4 fruit fly cellular contexts compared by ENCODE assay signal in genomic region chr3L:9033537-9033936, dm6.
TF ChIP-seq lines count a peak whose summit lies in the region.

No protein-coding gene starts in this region.

- no peak for TF ChIP-seq CTCF in whole organism, embryonic (GFP tag; optimal IDR thresholded peaks at IDR 0.05; lab: Kevin White, UChicago)

TF ChIP-seq in whole organism, embryonic, 481 proteins besides CTCF, POLR2A, EP300 and RAD21 (continues in another document):
- TF ChIP-seq ssp (GFP tag; IDR thresholded peaks at IDR 0.05; lab: Robert Waterston, UW) = no peak; the same call in 1 of the 2 replicates
- TF ChIP-seq CG2678 (tag; optimal IDR thresholded peaks at IDR 0.05; lab: Kevin White, UChicago) = peak; percentile 42
- peak; percentile 10 for TF ChIP-seq CG8388 (GFP tag; optimal IDR thresholded peaks at IDR 0.05; lab: Kevin White, UChicago)
- no peak for TF ChIP-seq psq (GFP tag; optimal IDR thresholded peaks at IDR 0.05; lab: Kevin White, UChicago)
- no peak for TF ChIP-seq CG7357 (GFP tag; IDR thresholded peaks at IDR 0.05; lab: Robert Waterston, UW)
- no peak for TF ChIP-seq ase (GFP tag; IDR thresholded peaks at IDR 0.05; lab: Robert Waterston, UW)
- TF ChIP-seq CG12391 (tag; optimal IDR thresholded peaks at IDR 0.05; lab: Kevin White, UChicago) = no peak
- TF ChIP-seq lilli (GFP tag; optimal IDR thresholded peaks at IDR 0.05; lab: Kevin White, UChicago) = no peak
- peak; percentile 28 for TF ChIP-seq dmrt11E (tag; optimal IDR thresholded peaks at IDR 0.05; lab: Kevin White, UChicago)
- TF ChIP-seq CG4424 (GFP tag; optimal IDR thresholded peaks at IDR 0.05; lab: Kevin White, UChicago) = peak; percentile 6
- peak; percentile 42 for TF ChIP-seq CoRest (tag; optimal IDR thresholded peaks at IDR 0.05; lab: Kevin White, UChicago)
- TF ChIP-seq YL-1 (GFP tag; optimal IDR thresholded peaks at IDR 0.05; lab: Kevin White, UChicago) = no peak
- peak; percentile 48 for TF ChIP-seq phol (tag; optimal IDR thresholded peaks at IDR 0.05; lab: Kevin White, UChicago)
- TF ChIP-seq H2.0 (GFP tag; IDR thresholded peaks at IDR 0.05; lab: Robert Waterston, UW) = no peak
- no peak for TF ChIP-seq Dad (GFP tag; optimal IDR thresholded peaks at IDR 0.05; lab: Kevin White, UChicago)
- TF ChIP-seq Ada2b (GFP tag; IDR thresholded peaks at IDR 0.05; lab: Robert Waterston, UW) = no peak
- no peak for TF ChIP-seq CG14965 (GFP tag; optimal IDR thresholded peaks at IDR 0.05; lab: Kevin White, UChicago; ENCODE audit: borderline replicate concordance)
- TF ChIP-seq salm (tag; optimal IDR thresholded peaks at IDR 0.05; lab: Kevin White, UChicago) = no peak
- no peak for TF ChIP-seq CG2129 (GFP tag; IDR thresholded peaks at IDR 0.05; lab: Robert Waterston, UW; ENCODE audit: partially characterized antibody)
- TF ChIP-seq CG8924 (tag; optimal IDR thresholded peaks at IDR 0.05; lab: Kevin White, UChicago) = peak; percentile 33
- TF ChIP-seq CG2712 (tag; optimal IDR thresholded peaks at IDR 0.05; lab: Kevin White, UChicago) = peak; percentile 50
- TF ChIP-seq eve (GFP tag; optimal IDR thresholded peaks at IDR 0.05; lab: Kevin White, UChicago) = no peak
- TF ChIP-seq Ravus (GFP tag; IDR thresholded peaks at IDR 0.05; lab: Robert Waterston, UW) = no peak

TF ChIP-seq in whole organism, prepupa, 60 proteins besides CTCF, POLR2A, EP300 and RAD21 (continues in another document):
- TF ChIP-seq CG6792 (GFP tag; optimal IDR thresholded peaks at IDR 0.05; lab: Kevin White, UChicago) = peak; percentile 36
- peak; percentile 24 for TF ChIP-seq Ets21C (GFP tag; optimal IDR thresholded peaks at IDR 0.05; lab: Kevin White, UChicago)
- peak; percentile 58 for TF ChIP-seq lz (GFP tag; optimal IDR thresholded peaks at IDR 0.05; lab: Kevin White, UChicago)
- no peak for TF ChIP-seq fd85E (GFP tag; optimal IDR thresholded peaks at IDR 0.05; lab: Kevin White, UChicago)
- peak; percentile 15 for TF ChIP-seq Sox102F (GFP tag; optimal IDR thresholded peaks at IDR 0.05; lab: Kevin White, UChicago)
- TF ChIP-seq CG31627 (GFP tag; optimal IDR thresholded peaks at IDR 0.05; lab: Kevin White, UChicago) = peak; percentile 38
- TF ChIP-seq acj6 (GFP tag; optimal IDR thresholded peaks at IDR 0.05; lab: Kevin White, UChicago) = peak; percentile 51
- TF ChIP-seq CG32006 (GFP tag; optimal IDR thresholded peaks at IDR 0.05; lab: Kevin White, UChicago) = peak; percentile 26
- peak; percentile 45 for TF ChIP-seq achi (GFP tag; optimal IDR thresholded peaks at IDR 0.05; lab: Kevin White, UChicago)
- peak; percentile 59 for TF ChIP-seq CG3919 (GFP tag; optimal IDR thresholded peaks at IDR 0.05; lab: Kevin White, UChicago)
- peak; percentile 20 for TF ChIP-seq Blimp-1 (GFP tag; optimal IDR thresholded peaks at IDR 0.05; lab: Kevin White, UChicago)
- peak; percentile 31 for TF ChIP-seq CG8632 (GFP tag; optimal IDR thresholded peaks at IDR 0.05; lab: Kevin White, UChicago)
- peak; percentile 2 for TF ChIP-seq fd59A (GFP tag; optimal IDR thresholded peaks at IDR 0.05; lab: Kevin White, UChicago)
- peak; percentile 26 for TF ChIP-seq Sox14 (GFP tag; optimal IDR thresholded peaks at IDR 0.05; lab: Kevin White, UChicago)
- peak; percentile 10 for TF ChIP-seq pdm3 (GFP tag; optimal IDR thresholded peaks at IDR 0.05; lab: Kevin White, UChicago)
- no peak for TF ChIP-seq CG8319 (GFP tag; optimal IDR thresholded peaks at IDR 0.05; lab: Kevin White, UChicago)
- TF ChIP-seq topi (GFP tag; optimal IDR thresholded peaks at IDR 0.05; lab: Kevin White, UChicago) = peak; percentile 39
- peak; percentile 57 for TF ChIP-seq OdsH (GFP tag; optimal IDR thresholded peaks at IDR 0.05; lab: Kevin White, UChicago)
- TF ChIP-seq vri (GFP tag; optimal IDR thresholded peaks at IDR 0.05; lab: Kevin White, UChicago) = peak; percentile 12
- TF ChIP-seq ss (GFP tag; optimal IDR thresholded peaks at IDR 0.05; lab: Kevin White, UChicago) = peak in 1 of 2 experiments; percentile 45
- TF ChIP-seq CG6808 (GFP tag; optimal IDR thresholded peaks at IDR 0.05; lab: Kevin White, UChicago) = peak; percentile 52
- TF ChIP-seq cyc (GFP tag; optimal IDR thresholded peaks at IDR 0.05; lab: Kevin White, UChicago) = peak; percentile 48
- peak in 1 of 2 experiments; percentile 7 for TF ChIP-seq salr (GFP tag; optimal IDR thresholded peaks at IDR 0.05; lab: Kevin White, UChicago)

TF ChIP-seq in whole organism, pupa, 21 proteins besides CTCF, POLR2A, EP300 and RAD21:
- peak; percentile 52 for TF ChIP-seq CG15710 (tag; optimal IDR thresholded peaks at IDR 0.05; lab: Kevin White, UChicago)
- TF ChIP-seq D1 (tag; optimal IDR thresholded peaks at IDR 0.05; lab: Kevin White, UChicago) = no peak
- TF ChIP-seq gl (tag; optimal IDR thresholded peaks at IDR 0.05; lab: Kevin White, UChicago) = no peak
- no peak for TF ChIP-seq EcR (GFP tag; optimal IDR thresholded peaks at IDR 0.05; lab: Kevin White, UChicago)
- TF ChIP-seq Snoo (tag; optimal IDR thresholded peaks at IDR 0.05; lab: Kevin White, UChicago) = peak; percentile 60
- TF ChIP-seq fd96Ca (GFP tag; IDR thresholded peaks at IDR 0.05; lab: Robert Waterston, UW) = no peak
- TF ChIP-seq Pif1B (GFP tag; optimal IDR thresholded peaks at IDR 0.05; lab: Kevin White, UChicago) = peak; percentile 28
- no peak for TF ChIP-seq CG12605 (GFP tag; IDR thresholded peaks at IDR 0.05; lab: Robert Waterston, UW)
- no peak for TF ChIP-seq CG4496 (GFP tag; IDR thresholded peaks at IDR 0.05; lab: Robert Waterston, UW)
- TF ChIP-seq CG14655 (GFP tag; optimal IDR thresholded peaks at IDR 0.05; lab: Kevin White, UChicago) = peak; percentile 39
- TF ChIP-seq CG17806 (tag; optimal IDR thresholded peaks at IDR 0.05; lab: Kevin White, UChicago) = peak; percentile 20
- TF ChIP-seq CG8301 (tag; optimal IDR thresholded peaks at IDR 0.05; lab: Kevin White, UChicago) = no peak
- no peak for TF ChIP-seq CG13204 (GFP tag; optimal IDR thresholded peaks at IDR 0.05; lab: Kevin White, UChicago)
- TF ChIP-seq Ets98B (GFP tag; IDR thresholded peaks at IDR 0.05; lab: Robert Waterston, UW) = no peak
- TF ChIP-seq CG34367 (tag; optimal IDR thresholded peaks at IDR 0.05; lab: Kevin White, UChicago) = peak; percentile 20
- TF ChIP-seq CG32121 (GFP tag; IDR thresholded peaks at IDR 0.05; lab: Robert Waterston, UW) = no peak
- TF ChIP-seq CG9948 (tag; optimal IDR thresholded peaks at IDR 0.05; lab: Kevin White, UChicago) = peak; percentile 54
- TF ChIP-seq Pif1A (GFP tag; optimal IDR thresholded peaks at IDR 0.05; lab: Kevin White, UChicago) = no peak
- TF ChIP-seq CG8159 (tag; optimal IDR thresholded peaks at IDR 0.05; lab: Kevin White, UChicago) = peak; percentile 68
- no peak for TF ChIP-seq rn (GFP tag; IDR thresholded peaks at IDR 0.05; lab: Robert Waterston, UW)

TF ChIP-seq in whole organism, wandering third instar larva, 38 proteins besides CTCF, POLR2A, EP300 and RAD21 (continues in another document):
- peak; percentile 53 for TF ChIP-seq fru (GFP tag; optimal IDR thresholded peaks at IDR 0.05; lab: Kevin White, UChicago)
- no peak for TF ChIP-seq Hr78 (GFP tag; optimal IDR thresholded peaks at IDR 0.05; lab: Kevin White, UChicago)
- TF ChIP-seq CG32264 (GFP tag; optimal IDR thresholded peaks at IDR 0.05; lab: Kevin White, UChicago) = no peak
- TF ChIP-seq psq (GFP tag; optimal IDR thresholded peaks at IDR 0.05; lab: Kevin White, UChicago) = peak; percentile 20
- TF ChIP-seq HLH106 (tag; optimal IDR thresholded peaks at IDR 0.05; lab: Kevin White, UChicago) = peak; percentile 81
- TF ChIP-seq Hnf4 (GFP tag; optimal IDR thresholded peaks at IDR 0.05; lab: Kevin White, UChicago) = no peak
- no peak for TF ChIP-seq N (GFP tag; optimal IDR thresholded peaks at IDR 0.05; lab: Kevin White, UChicago)
- no peak for TF ChIP-seq Abd-B (GFP tag; optimal IDR thresholded peaks at IDR 0.05; lab: Kevin White, UChicago)
- peak; percentile 76 for TF ChIP-seq Sp1 (GFP tag; optimal IDR thresholded peaks at IDR 0.05; lab: Kevin White, UChicago)
- peak; percentile 30 for TF ChIP-seq ey (GFP tag; optimal IDR thresholded peaks at IDR 0.05; lab: Kevin White, UChicago)
- TF ChIP-seq usp (GFP tag; optimal IDR thresholded peaks at IDR 0.05; lab: Kevin White, UChicago) = no peak
- TF ChIP-seq sv (GFP tag; optimal IDR thresholded peaks at IDR 0.05; lab: Kevin White, UChicago) = no peak
- no peak for TF ChIP-seq tai (GFP tag; optimal IDR thresholded peaks at IDR 0.05; lab: Kevin White, UChicago)
- TF ChIP-seq br (GFP tag; optimal IDR thresholded peaks at IDR 0.05; lab: Kevin White, UChicago) = no peak
- TF ChIP-seq Vsx2 (GFP tag; optimal IDR thresholded peaks at IDR 0.05; lab: Kevin White, UChicago; ENCODE audit: partially characterized antibody) = no peak
- TF ChIP-seq Dif (GFP tag; optimal IDR thresholded peaks at IDR 0.05; lab: Kevin White, UChicago; ENCODE audit: partially characterized antibody) = no peak
- no peak for TF ChIP-seq dl (GFP tag; optimal IDR thresholded peaks at IDR 0.05; lab: Kevin White, UChicago; ENCODE audit: insufficient read depth in 1 of 2, partially characterized antibody in 2 of 2)
- no peak for TF ChIP-seq CrebA (GFP tag; optimal IDR thresholded peaks at IDR 0.05; lab: Kevin White, UChicago; ENCODE audit: borderline replicate concordance)
- TF ChIP-seq Hr83 (GFP tag; optimal IDR thresholded peaks at IDR 0.05; lab: Kevin White, UChicago; ENCODE audit: poor library complexity, severe bottlenecking) = no peak
- no peak for TF ChIP-seq Mio (GFP tag; optimal IDR thresholded peaks at IDR 0.05; lab: Kevin White, UChicago)
- peak; percentile 64 for TF ChIP-seq dmrt93B (GFP tag; optimal IDR thresholded peaks at IDR 0.05; lab: Kevin White, UChicago)
- TF ChIP-seq foxo (GFP tag; optimal IDR thresholded peaks at IDR 0.05; lab: Kevin White, UChicago) = peak in 1 of 2 experiments; percentile 68
- no peak for TF ChIP-seq jim (GFP tag; optimal IDR thresholded peaks at IDR 0.05; lab: Kevin White, UChicago)
- TF ChIP-seq dsf (GFP tag; optimal IDR thresholded peaks at IDR 0.05; lab: Kevin White, UChicago; ENCODE audit: borderline replicate concordance) = no peak
- TF ChIP-seq brk (GFP tag; optimal IDR thresholded peaks at IDR 0.05; lab: Kevin White, UChicago) = no peak
- TF ChIP-seq Rel (GFP tag; optimal IDR thresholded peaks at IDR 0.05; lab: Kevin White, UChicago) = no peak
- TF ChIP-seq Rel (tag; optimal IDR thresholded peaks at IDR 0.05; lab: Kevin White, UChicago) = no peak
- TF ChIP-seq sage (GFP tag; optimal IDR thresholded peaks at IDR 0.05; lab: Kevin White, UChicago) = peak; percentile 1
- no peak for TF ChIP-seq lola (GFP tag; optimal IDR thresholded peaks at IDR 0.05; lab: Kevin White, UChicago)
- TF ChIP-seq CG9705 (GFP tag; optimal IDR thresholded peaks at IDR 0.05; lab: Kevin White, UChicago) = peak; percentile 28
- TF ChIP-seq Myc (optimal IDR thresholded peaks at IDR 0.05; lab: Kevin White, UChicago) = no peak
- no peak for TF ChIP-seq pan (optimal IDR thresholded peaks at IDR 0.05; lab: Kevin White, UChicago)
- TF ChIP-seq OdsH (GFP tag; optimal IDR thresholded peaks at IDR 0.05; lab: Kevin White, UChicago) = peak; percentile 40
- TF ChIP-seq woc (GFP tag; optimal IDR thresholded peaks at IDR 0.05; lab: Kevin White, UChicago) = no peak
- TF ChIP-seq h (GFP tag; optimal IDR thresholded peaks at IDR 0.05; lab: Kevin White, UChicago) = peak; percentile 51

Comparison
In these comparisons a context has a peak if more than half of its experiments do, and no peak if none do; other contexts are left out.
1. Of the 7 proteins assayed by ChIP-seq in both whole organism, embryonic and whole organism, prepupa: peak only in whole organism, embryonic: none; only in whole organism, prepupa: CG6854 and Hr39; in both: Blimp-1 and Sox102F; in neither: 3.